Fruit fly (Drosophila melanogaster): ENCODE measurements around the gene CG14151.

CG14151 gene

DNA sequence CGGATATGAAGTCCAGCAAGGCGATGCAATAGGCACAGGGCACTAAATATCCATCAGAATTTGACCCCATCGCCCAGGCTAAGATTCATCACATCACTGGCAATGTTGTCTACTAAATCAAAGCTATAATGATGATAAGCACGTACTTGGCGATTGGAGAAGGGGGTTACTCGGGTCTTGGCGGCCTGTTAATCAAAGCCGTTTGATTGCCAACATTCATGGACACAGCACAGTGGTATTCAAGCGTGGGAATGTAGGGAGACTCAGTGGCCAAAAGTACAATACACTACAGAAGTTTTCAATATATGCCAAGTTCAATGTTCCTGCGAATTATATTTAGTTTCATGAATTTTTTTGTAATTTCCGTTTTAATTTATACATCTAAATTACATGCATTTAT is at the start of gene CG14151:
TSS of gene CG14151 (minus strand) at position 101 of the 400 bp plus-strand sequence.
- TF ChIP-seq rgr (GFP tag; optimal IDR thresholded peaks at IDR 0.05) (no peak), pan (optimal IDR thresholded peaks at IDR 0.05) (no peak), br (GFP tag; optimal IDR thresholded peaks at IDR 0.05) (no peak), Hr83 (GFP tag; optimal IDR thresholded peaks at IDR 0.05; ENCODE audit: poor library complexity, severe bottlenecking) (no peak), Abd-B (GFP tag; optimal IDR thresholded peaks at IDR 0.05) (no peak), psq (GFP tag; optimal IDR thresholded peaks at IDR 0.05) (no peak), GATAd (GFP tag; optimal IDR thresholded peaks at IDR 0.05) (no peak), fru (GFP tag; optimal IDR thresholded peaks at IDR 0.05) (no peak), sv (GFP tag; optimal IDR thresholded peaks at IDR 0.05) (no peak), h (GFP tag; optimal IDR thresholded peaks at IDR 0.05) (no peak), Myc (optimal IDR thresholded peaks at IDR 0.05) (no peak), jim (GFP tag; optimal IDR thresholded peaks at IDR 0.05) (no peak), N (GFP tag; optimal IDR thresholded peaks at IDR 0.05) (no peak), Vsx2 (GFP tag; optimal IDR thresholded peaks at IDR 0.05; ENCODE audit: partially characterized antibody) (no peak), usp (GFP tag; optimal IDR thresholded peaks at IDR 0.05) (no peak), dsf (GFP tag; optimal IDR thresholded peaks at IDR 0.05; ENCODE audit: borderline replicate concordance) (no peak), OdsH (GFP tag; optimal IDR thresholded peaks at IDR 0.05) (no peak), sage (GFP tag; optimal IDR thresholded peaks at IDR 0.05) (no peak), lola (GFP tag; optimal IDR thresholded peaks at IDR 0.05) (no peak)

dm6 chr3L:10677816-10678215 is 49.5 kb upstream of the CG14151 start:
- TF ChIP-seq Rel (GFP tag; optimal IDR thresholded peaks at IDR 0.05) (no peak), Rel (tag; optimal IDR thresholded peaks at IDR 0.05) (peak; percentile 7), Vsx2 (GFP tag; optimal IDR thresholded peaks at IDR 0.05; ENCODE audit: partially characterized antibody) (no peak), psq (GFP tag; optimal IDR thresholded peaks at IDR 0.05) (peak; percentile 66)

DNA sequence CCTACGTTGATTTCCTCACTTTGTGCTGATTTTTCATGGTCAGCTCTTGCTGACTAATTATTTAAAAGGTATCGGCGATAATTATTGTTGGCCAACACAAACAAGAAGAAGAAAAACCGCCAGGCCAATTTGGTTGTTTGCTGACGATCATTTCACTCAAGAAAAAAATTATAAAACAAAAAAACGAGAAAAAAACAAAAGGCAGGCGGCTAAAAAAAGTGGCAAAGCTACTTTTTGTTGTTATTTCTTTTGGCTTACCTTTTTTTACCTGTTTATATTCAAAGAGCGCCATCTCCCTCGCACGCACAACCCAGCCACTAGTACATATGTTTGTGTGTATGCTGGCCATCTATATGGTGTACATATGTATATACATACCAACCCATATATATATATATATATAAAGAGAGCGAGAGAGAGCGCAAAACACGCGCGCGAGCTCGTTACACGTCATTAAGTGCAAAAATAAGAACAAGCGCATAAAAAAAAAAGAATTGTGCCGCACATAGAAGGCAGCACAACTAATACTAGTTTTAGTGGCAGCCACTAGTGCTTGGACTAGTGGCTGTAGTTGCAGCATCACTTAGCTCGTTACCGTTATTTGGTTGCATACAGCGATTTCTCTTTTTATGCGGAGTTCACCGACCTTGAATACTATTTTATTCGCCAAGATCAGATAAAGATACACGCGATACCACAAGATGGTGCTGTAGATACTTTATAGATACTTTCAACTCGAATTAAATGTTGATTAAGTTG is 47.5 kb upstream of the CG14151 start:
- TF ChIP-seq lola (GFP tag; optimal IDR thresholded peaks at IDR 0.05) (no peak), rgr (GFP tag; optimal IDR thresholded peaks at IDR 0.05) (peak; percentile 14), tai (GFP tag; optimal IDR thresholded peaks at IDR 0.05) (no peak), HLH106 (tag; optimal IDR thresholded peaks at IDR 0.05) (peak; percentile 5), dmrt93B (GFP tag; optimal IDR thresholded peaks at IDR 0.05) (no peak), Rel (GFP tag; optimal IDR thresholded peaks at IDR 0.05) (peak; percentile 53), Rel (tag; optimal IDR thresholded peaks at IDR 0.05) (peak; percentile 45), psq (GFP tag; optimal IDR thresholded peaks at IDR 0.05) (peak; percentile 23), Hnf4 (GFP tag; optimal IDR thresholded peaks at IDR 0.05) (no peak), dl (GFP tag; optimal IDR thresholded peaks at IDR 0.05; ENCODE audit: insufficient read depth in 1 of 2, partially characterized antibody in 2 of 2) (no peak), Abd-B (GFP tag; optimal IDR thresholded peaks at IDR 0.05) (no peak), Sp1 (GFP tag; optimal IDR thresholded peaks at IDR 0.05) (peak; percentile 74), Vsx2 (GFP tag; optimal IDR thresholded peaks at IDR 0.05; ENCODE audit: partially characterized antibody) (no peak), usp (GFP tag; optimal IDR thresholded peaks at IDR 0.05) (no peak), jim (GFP tag; optimal IDR thresholded peaks at IDR 0.05) (peak; percentile 49), sv (GFP tag; optimal IDR thresholded peaks at IDR 0.05) (no peak), sage (GFP tag; optimal IDR thresholded peaks at IDR 0.05) (peak; percentile 64), brk (GFP tag; optimal IDR thresholded peaks at IDR 0.05) (peak; percentile 49)

dm6 chr3L:10674940-10675339 is 46.7 kb upstream of the CG14151 start:
- TF ChIP-seq h (GFP tag; optimal IDR thresholded peaks at IDR 0.05) (no peak), dsf (GFP tag; optimal IDR thresholded peaks at IDR 0.05; ENCODE audit: borderline replicate concordance) (no peak), Myc (optimal IDR thresholded peaks at IDR 0.05) (no peak)

- TF ChIP-seq dl (GFP tag; optimal IDR thresholded peaks at IDR 0.05; ENCODE audit: insufficient read depth in 1 of 2, partially characterized antibody in 2 of 2) (peak; percentile 47 to 65), ey (GFP tag; optimal IDR thresholded peaks at IDR 0.05) (no peak), h (GFP tag; optimal IDR thresholded peaks at IDR 0.05) (no peak), rgr (GFP tag; optimal IDR thresholded peaks at IDR 0.05) (no peak), HLH106 (tag; optimal IDR thresholded peaks at IDR 0.05) (no peak), fru (GFP tag; optimal IDR thresholded peaks at IDR 0.05) (peak; percentile 6), N (GFP tag; optimal IDR thresholded peaks at IDR 0.05) (peak; percentile 18), Hr83 (GFP tag; optimal IDR thresholded peaks at IDR 0.05; ENCODE audit: poor library complexity, severe bottlenecking) (peak; percentile 43), OdsH (GFP tag; optimal IDR thresholded peaks at IDR 0.05) (no peak), Rel (GFP tag; optimal IDR thresholded peaks at IDR 0.05) (peak; percentile 18), Rel (tag; optimal IDR thresholded peaks at IDR 0.05) (peak; percentile 30), Myc (optimal IDR thresholded peaks at IDR 0.05) (no peak), jim (GFP tag; optimal IDR thresholded peaks at IDR 0.05) (no peak), Vsx2 (GFP tag; optimal IDR thresholded peaks at IDR 0.05; ENCODE audit: partially characterized antibody) (no peak), sv (GFP tag; optimal IDR thresholded peaks at IDR 0.05) (no peak), brk (GFP tag; optimal IDR thresholded peaks at IDR 0.05) (no peak), Jra (GFP tag; optimal IDR thresholded peaks at IDR 0.05) (no peak), Abd-B (GFP tag; optimal IDR thresholded peaks at IDR 0.05) (no peak), CG32264 (GFP tag; optimal IDR thresholded peaks at IDR 0.05) (no peak), CG9705 (GFP tag; optimal IDR thresholded peaks at IDR 0.05) (no peak), Hnf4 (GFP tag; optimal IDR thresholded peaks at IDR 0.05) (no peak), Hr78 (GFP tag; optimal IDR thresholded peaks at IDR 0.05) (no peak), woc (GFP tag; optimal IDR thresholded peaks at IDR 0.05) (no peak), dmrt93B (GFP tag; optimal IDR thresholded peaks at IDR 0.05) (no peak), pan (optimal IDR thresholded peaks at IDR 0.05) (no peak), psq (GFP tag; optimal IDR thresholded peaks at IDR 0.05) (peak; percentile 25), GATAd (GFP tag; optimal IDR thresholded peaks at IDR 0.05) (no peak), Dfd (GFP tag; optimal IDR thresholded peaks at IDR 0.05) (no peak), Dif (GFP tag; optimal IDR thresholded peaks at IDR 0.05; ENCODE audit: partially characterized antibody) (peak; percentile 87), lola (GFP tag; optimal IDR thresholded peaks at IDR 0.05) (no peak), tai (GFP tag; optimal IDR thresholded peaks at IDR 0.05) (no peak)
Measured at dm6 chr3L:10674145-10674547, 45.9 kb upstream of the CG14151 start.

Data from whole organism, wandering third instar larva.